Worm (Caenorhabditis elegans) whole organism, young adult: Measurements from ENCODE around the gene clc-8.

Experiments
- B0035.1 ChIP-seq: sonication (generic microtip); optimal IDR thresholded peaks from 2 replicates; lab custom pipeline; 2016; ENCODE audit warnings: missing genetic modification characterization, mild to moderate bottlenecking, missing compliant biosample characterization, missing genotype, missing genetic modification reagents
- F10E7.11 ChIP-seq: sonication (generic microtip); optimal IDR thresholded peaks from 2 replicates; lab custom pipeline; 2017; ENCODE audit warnings: mild to moderate bottlenecking, missing genetic modification characterization, moderate library complexity, missing compliant biosample characterization
- F22D6.2 ChIP-seq: sonication (generic microtip); optimal IDR thresholded peaks from 2 replicates; lab custom pipeline; 2016; ENCODE audit warnings: mild to moderate bottlenecking, missing genetic modification characterization, missing compliant biosample characterization
- F33H1.4 ChIP-seq: fragments of 200-800 bp; sonication (Bioruptor generic); IDR thresholded peaks from 2 replicates; pipeline ENCODE4 v1.3.6; 2022; ENCODE audit warnings: missing genetic modification reagents, missing genetic modification characterization, missing compliant biosample characterization
- F49E8.2 ChIP-seq: sonication (generic microtip); optimal IDR thresholded peaks from 3 replicates; lab custom pipeline; 2017; ENCODE audit warnings: missing genetic modification characterization, mild to moderate bottlenecking, missing compliant biosample characterization, antibody characterized with exemption, moderate library complexity; ENCODE audit not compliant: insufficient read depth
- K12H6.12 ChIP-seq: fragments of 200-800 bp; sonication (Bioruptor generic); optimal IDR thresholded peaks from 2 replicates; lab custom pipeline; 2018; ENCODE audit warnings: mild to moderate bottlenecking, missing genetic modification characterization, missing compliant biosample characterization
- Y67H2A.10 ChIP-seq: fragments of 200-800 bp; sonication (Bioruptor generic); conservative IDR thresholded peaks from 2 replicates; pipeline ENCODE4 v1.3.6; 2022; ENCODE audit warnings: missing genetic modification reagents, missing genetic modification characterization, missing compliant biosample characterization
- ZK185.1 ChIP-seq: sonication (generic microtip); optimal IDR thresholded peaks from 2 replicates; lab custom pipeline; 2016; ENCODE audit warnings: mild to moderate bottlenecking, missing genetic modification characterization, missing compliant biosample characterization; ENCODE audit not compliant: poor library complexity, severe bottlenecking
- ceh-100 ChIP-seq: fragments of 200-800 bp; sonication (Bioruptor generic); IDR thresholded peaks from 2 replicates; pipeline ENCODE4 v1.3.6; 2022; ENCODE audit warnings: missing genetic modification reagents, missing genetic modification characterization, missing compliant biosample characterization
- ceh-58 ChIP-seq: fragments of 200-800 bp; sonication (Bioruptor generic); IDR thresholded peaks from 2 replicates; pipeline ENCODE4 v1.3.6; 2022; ENCODE audit warnings: missing genetic modification characterization, missing compliant biosample characterization
- dox-1 ChIP-seq: fragments of 200-800 bp; sonication (Bioruptor generic); IDR thresholded peaks from 2 replicates; pipeline ENCODE4 v1.3.6; 2022; ENCODE audit warnings: missing genetic modification reagents, missing genetic modification characterization, missing compliant biosample characterization
- dpl-1 ChIP-seq: fragments of 150-350 bp; optimal IDR thresholded peaks from 2 replicates; lab custom pipeline; 2014; ENCODE audit warnings: missing biosample characterization, missing genetic modification reagents, missing genetic modification characterization
- egl-18 ChIP-seq: fragments of 200-800 bp; sonication (Bioruptor generic); IDR thresholded peaks from 2 replicates; pipeline ENCODE4 v1.3.6; 2022; ENCODE audit warnings: missing genetic modification reagents, missing genetic modification characterization, missing compliant biosample characterization
- egrh-3 ChIP-seq: fragments of 200-800 bp; sonication (Bioruptor generic); IDR thresholded peaks from 2 replicates; pipeline ENCODE4 v1.3.6; 2022; ENCODE audit warnings: missing genetic modification reagents, missing genetic modification characterization, missing compliant biosample characterization
- fkh-3 ChIP-seq: sonication (generic microtip); optimal IDR thresholded peaks from 2 replicates; lab custom pipeline; 2016; ENCODE audit warnings: mild to moderate bottlenecking, missing genetic modification characterization, missing compliant biosample characterization
- hlh-26 ChIP-seq: fragments of 200-800 bp; sonication (Bioruptor generic); conservative IDR thresholded peaks from 2 replicates; pipeline ENCODE4 v1.3.6; 2022; ENCODE audit warnings: missing genetic modification reagents, missing genetic modification characterization, missing compliant biosample characterization
- hmg-1.2 ChIP-seq: fragments of 200-800 bp; sonication (Bioruptor generic); IDR thresholded peaks from 2 replicates; pipeline ENCODE4 v1.3.6; 2022; ENCODE audit warnings: missing genetic modification reagents, missing genetic modification characterization, missing compliant biosample characterization
- hmg-20 ChIP-seq: fragments of 200-800 bp; sonication (Bioruptor generic); IDR thresholded peaks from 2 replicates; pipeline ENCODE4 v1.3.6; 2022; ENCODE audit warnings: missing genetic modification reagents, missing genetic modification characterization, missing compliant biosample characterization
- lin-40 ChIP-seq: sonication (generic microtip); optimal IDR thresholded peaks from 2 replicates; lab custom pipeline; 2016; ENCODE audit warnings: missing genetic modification characterization, mild to moderate bottlenecking, missing compliant biosample characterization, missing genotype, missing genetic modification reagents
- lin-54 ChIP-seq: fragments of 200-800 bp; sonication (Bioruptor generic); optimal IDR thresholded peaks from 2 replicates; lab custom pipeline; 2018; ENCODE audit warnings: mild to moderate bottlenecking, missing genetic modification characterization, missing compliant biosample characterization
- lsy-27 ChIP-seq: sonication (generic microtip); optimal IDR thresholded peaks from 2 replicates; lab custom pipeline; 2017; ENCODE audit warnings: missing genetic modification characterization, mild to moderate bottlenecking, missing compliant biosample characterization, antibody characterized with exemption, missing genotype, borderline replicate concordance; ENCODE audit not compliant: insufficient read depth
- madf-10 ChIP-seq: sonication (generic microtip); optimal IDR thresholded peaks from 2 replicates; lab custom pipeline; 2016; ENCODE audit warnings: mild to moderate bottlenecking, missing genetic modification characterization, missing compliant biosample characterization
- madf-6 ChIP-seq: fragments of 200-800 bp; sonication (Bioruptor generic); IDR thresholded peaks from 2 replicates; pipeline ENCODE4 v1.3.6; 2022; ENCODE audit warnings: missing genetic modification reagents, missing genetic modification characterization, missing compliant biosample characterization
- madf-8 ChIP-seq: fragments of 200-800 bp; sonication (Bioruptor generic); conservative IDR thresholded peaks from 2 replicates; pipeline ENCODE4 v1.3.6; 2022; ENCODE audit warnings: missing genetic modification reagents, missing genetic modification characterization, missing compliant biosample characterization
- nhr-80 ChIP-seq: sonication (generic microtip); optimal IDR thresholded peaks from 2 replicates; lab custom pipeline; 2016; ENCODE audit warnings: missing genetic modification characterization, missing compliant biosample characterization
- pha-4 ChIP-seq: fragments of 150-350 bp; sonication (generic microtip); optimal IDR thresholded peaks from 2 replicates; lab custom pipeline; 2014; ENCODE audit warnings: missing biosample characterization, missing genetic modification reagents, missing genetic modification characterization
- rec-8 ChIP-seq, 2 experiments: sonication (generic microtip); optimal IDR thresholded peaks; 2 replicates each; lab custom pipeline; 2016; ENCODE audit warnings: mild to moderate bottlenecking in 2 of 2, missing genetic modification characterization in 2 of 2, missing genetic modification reagents in 2 of 2, missing genotype in 2 of 2, missing biosample characterization in 1 of 2, missing compliant biosample characterization in 1 of 2, moderate library complexity in 1 of 2
- rpc-1 ChIP-seq, 2 experiments: fragments of 150-350 bp in 1 of 2; sonication (generic microtip) in 1 of 2; optimal IDR thresholded peaks; 2 replicates each; lab custom pipeline; 2014 to 2018; ENCODE audit warnings: missing biosample characterization in 1 of 2, missing genetic modification characterization in 1 of 2, missing genetic modification reagents in 1 of 2, missing genotype in 1 of 2
- sea-2 ChIP-seq: fragments of 200-800 bp; sonication (Bioruptor generic); IDR thresholded peaks from 2 replicates; pipeline ENCODE4 v1.3.6; 2022; ENCODE audit warnings: missing genetic modification characterization, missing compliant biosample characterization
- snpc-4 ChIP-seq, 5 experiments: fragments of 150-350 bp in 1 of 5; sonication (generic microtip) in 4 of 5; optimal IDR thresholded peaks; 2 replicates each; lab custom pipeline; 2014 to 2018; ENCODE audit warnings: missing genetic modification characterization in 5 of 5, missing biosample characterization in 3 of 5, antibody characterized with exemption in 2 of 5, mild to moderate bottlenecking in 2 of 5, missing compliant biosample characterization in 2 of 5, missing genotype in 2 of 5, moderate library complexity in 2 of 5, missing genetic modification reagents in 1 of 5
- somi-1 ChIP-seq: fragments of 200-800 bp; sonication (Bioruptor generic); optimal IDR thresholded peaks from 2 replicates; lab custom pipeline; 2018; ENCODE audit warnings: mild to moderate bottlenecking, missing genetic modification characterization, missing compliant biosample characterization
- tbp1 ChIP-seq: fragments of 200-800 bp; sonication (Bioruptor generic); optimal IDR thresholded peaks from 2 replicates; lab custom pipeline; 2018; ENCODE audit warnings: mild to moderate bottlenecking, missing genetic modification characterization, missing compliant biosample characterization
- xnd-1 ChIP-seq: sonication (generic microtip); optimal IDR thresholded peaks from 2 replicates; lab custom pipeline; 2016; ENCODE audit warnings: missing genotype, missing genetic modification reagents, missing genetic modification characterization, missing compliant biosample characterization
- zfh-2 ChIP-seq: fragments of 200-800 bp; sonication (Bioruptor generic); conservative IDR thresholded peaks from 2 replicates; pipeline ENCODE4 v1.3.6; 2022; ENCODE audit warnings: missing genetic modification reagents, missing genetic modification characterization, missing compliant biosample characterization
- ztf-3 ChIP-seq: fragments of 200-800 bp; sonication (Bioruptor generic); optimal IDR thresholded peaks from 2 replicates; lab custom pipeline; 2018; ENCODE audit warnings: mild to moderate bottlenecking, missing genetic modification characterization, missing compliant biosample characterization

The clc-8 gene

ce11 chrIV:14361189-14361588 is 32.7 kb upstream of the clc-8 start, which contains the start of gene ssu-2:
Gene ssu-2, plus strand, starts transcription at chrIV:14361247.
- no peak for TF ChIP-seq F10E7.11 (tag; lab: Kevin White, UChicago)
- no peak for TF ChIP-seq pha-4 (tag; lab: Kevin White, UChicago)
- TF ChIP-seq lin-40 (tag; lab: Kevin White, UChicago) = no peak
- TF ChIP-seq rpc-1 (optimal IDR thresholded peaks at IDR 0.05; lab: Kevin White, UChicago) = no peak
- TF ChIP-seq rpc-1 (tag; optimal IDR thresholded peaks at IDR 0.05; lab: Kevin White, UChicago) = no peak
- TF ChIP-seq ceh-58 (GFP tag; lab: Robert Waterston, UW) = no peak
- no peak for TF ChIP-seq Y67H2A.10 (GFP tag; lab: Robert Waterston, UW)
- no peak for TF ChIP-seq lin-54
- TF ChIP-seq madf-6 (GFP tag; lab: Robert Waterston, UW) = no peak
- TF ChIP-seq madf-10 = no peak
- no peak for TF ChIP-seq dpl-1 (GFP tag; lab: Kevin White, UChicago)
- TF ChIP-seq madf-8 (GFP tag; lab: Robert Waterston, UW) = no peak
- no peak for TF ChIP-seq ceh-100 (GFP tag; lab: Robert Waterston, UW)
- TF ChIP-seq egrh-3 = no peak
- TF ChIP-seq lsy-27 (tag; lab: Kevin White, UChicago) = no peak
- TF ChIP-seq xnd-1 (tag; lab: Kevin White, UChicago) = no peak
- TF ChIP-seq hlh-26 = no peak
- no peak for TF ChIP-seq hmg-20
- no peak for TF ChIP-seq F33H1.4 (GFP tag; lab: Robert Waterston, UW)
- TF ChIP-seq ZK185.1 (tag; lab: Kevin White, UChicago) = no peak
- no peak for TF ChIP-seq snpc-4 (GFP tag; optimal IDR thresholded peaks at IDR 0.05; lab: Kevin White, UChicago)
- no peak for TF ChIP-seq snpc-4 (tag; optimal IDR thresholded peaks at IDR 0.05; lab: Kevin White, UChicago)

DNA sequence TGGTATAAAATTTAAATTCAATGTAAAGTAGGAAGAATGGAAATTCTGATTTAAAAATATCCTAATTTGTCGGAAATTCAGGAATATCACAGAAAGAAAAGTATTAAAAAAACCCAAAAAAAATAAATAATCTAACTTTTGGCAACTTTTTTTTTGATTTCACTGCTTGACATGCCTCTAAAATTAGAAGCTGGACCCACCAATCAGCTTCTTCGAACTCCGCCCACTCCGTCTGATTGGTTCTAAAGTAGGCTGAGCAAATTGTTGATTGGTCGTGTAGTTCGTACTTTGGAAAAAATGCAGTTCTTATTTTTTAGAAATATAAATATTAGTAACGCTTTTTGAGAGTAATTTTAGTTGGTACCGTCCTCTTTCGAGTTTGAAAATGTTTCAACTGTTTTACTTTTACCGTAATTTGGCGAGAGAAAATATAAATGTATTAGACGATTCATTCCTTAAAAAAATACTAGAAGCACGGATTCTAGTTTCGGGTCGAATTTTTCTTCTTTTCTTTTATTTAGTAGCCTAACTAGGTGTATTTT is 28.0 kb upstream of the clc-8 start:
- TF ChIP-seq nhr-80 (tag; lab: Kevin White, UChicago) = no peak
- TF ChIP-seq hlh-26 = no peak
- TF ChIP-seq fkh-3 (tag; lab: Kevin White, UChicago) = no peak
- no peak for TF ChIP-seq egl-18 (GFP tag; lab: Robert Waterston, UW)
- no peak for TF ChIP-seq dox-1 (GFP tag; lab: Robert Waterston, UW)
- TF ChIP-seq Y67H2A.10 (GFP tag; lab: Robert Waterston, UW) = no peak
- no peak for TF ChIP-seq F49E8.2 (tag; lab: Kevin White, UChicago)
- no peak for TF ChIP-seq ztf-3 (GFP tag; lab: Kevin White, UChicago)
- no peak for TF ChIP-seq B0035.1 (tag; lab: Kevin White, UChicago)
- TF ChIP-seq hmg-20 = no peak
- TF ChIP-seq sea-2 = no peak
- no peak for TF ChIP-seq madf-6 (GFP tag; lab: Robert Waterston, UW)
- TF ChIP-seq rec-8 (tag; optimal IDR thresholded peaks at IDR 0.05; lab: Kevin White, UChicago) = no peak

DNA sequence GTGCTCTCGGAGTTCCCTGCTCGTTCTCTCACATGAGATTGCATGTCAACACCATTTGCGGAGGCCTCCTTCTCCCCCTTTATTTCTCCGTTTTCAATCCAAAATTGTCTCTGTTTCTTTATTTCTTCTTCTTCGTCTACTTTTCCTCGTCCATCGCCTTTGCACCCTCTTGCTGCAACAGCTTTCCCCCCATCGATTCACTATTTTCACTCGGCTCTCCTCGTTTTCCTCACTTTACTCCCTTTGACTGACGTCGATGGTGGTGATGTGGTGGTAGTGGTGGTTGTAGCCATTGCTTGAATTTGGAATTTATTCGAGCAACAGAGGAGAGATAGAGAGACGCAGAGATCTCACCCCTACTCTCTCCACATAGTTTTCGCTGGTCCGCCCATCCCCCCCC is 22.3 kb upstream of the clc-8 start:
- peak; percentile 20 for TF ChIP-seq somi-1
- peak; percentile 6 for TF ChIP-seq lin-40 (tag; lab: Kevin White, UChicago)
- peak; percentile 69 for TF ChIP-seq K12H6.12 (tag; lab: Kevin White, UChicago)
- no peak for TF ChIP-seq zfh-2 (GFP tag; lab: Robert Waterston, UW)
- TF ChIP-seq hmg-1.2 (GFP tag; lab: Robert Waterston, UW) = no peak; the same call in 1 of the 2 replicates
- TF ChIP-seq snpc-4 (GFP tag; optimal IDR thresholded peaks at IDR 0.05; lab: Kevin White, UChicago) = no peak
- TF ChIP-seq snpc-4 (tag; optimal IDR thresholded peaks at IDR 0.05; lab: Kevin White, UChicago) = peak in 1 of 4 experiments; percentile 11
- no peak for TF ChIP-seq F49E8.2 (tag; lab: Kevin White, UChicago)
- no peak for TF ChIP-seq tbp1 (GFP tag; lab: Kevin White, UChicago)
- TF ChIP-seq F22D6.2 (tag; lab: Kevin White, UChicago) = no peak
